Worm (Caenorhabditis elegans): ENCODE results near the gene ubh-4.
A peak's percentile ranks its signal among the peaks of the same experiment; 100 is the strongest.

The ubh-4 gene

DNA sequence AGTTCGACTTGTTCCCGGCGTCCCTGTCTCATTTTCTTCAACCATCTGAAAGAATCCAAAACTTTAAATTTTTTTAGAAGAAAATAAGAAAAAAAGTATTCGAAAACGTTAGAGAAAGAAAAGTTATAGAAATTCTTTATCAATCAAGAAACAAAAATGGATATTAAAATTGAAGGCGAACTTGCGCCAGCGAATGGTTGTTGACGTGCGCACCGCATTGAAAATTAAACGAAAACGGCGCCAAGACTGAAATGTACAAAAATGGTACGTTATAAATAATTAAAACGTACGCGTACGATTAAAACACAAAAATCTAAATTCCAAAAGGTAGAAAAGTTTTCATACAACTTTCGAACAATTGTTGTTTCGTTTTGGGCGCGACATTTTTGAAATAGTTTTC, 47.4 kb upstream of the ubh-4 start, which contains the start of gene K02C4.3 (continued):
- TF ChIP-seq F49E8.2 (tag; optimal IDR thresholded peaks at IDR 0.05; ENCODE audit: insufficient read depth) (no peak), zfh-2 (GFP tag; conservative IDR thresholded peaks at IDR 0.05) (no peak), B0035.1 (tag; optimal IDR thresholded peaks at IDR 0.05) (no peak)

DNA sequence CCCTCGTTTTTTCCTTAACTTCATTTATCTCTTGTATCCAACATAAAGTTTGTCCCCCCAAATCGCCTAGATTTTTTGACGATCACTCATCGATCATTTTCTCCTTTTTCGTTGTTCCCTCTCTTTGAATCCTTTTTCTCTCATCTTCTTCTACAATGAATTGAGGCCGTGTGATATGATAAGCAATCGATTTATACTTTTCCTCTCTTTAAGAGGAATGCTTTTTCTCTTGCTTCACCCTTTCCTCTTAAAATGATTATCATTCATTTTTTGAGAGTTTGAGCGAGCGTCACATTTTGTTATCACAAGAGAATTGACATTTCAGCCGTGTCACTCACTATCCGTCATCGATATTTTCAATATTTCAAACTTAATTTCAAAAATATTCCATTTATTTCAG, 38.6 kb upstream of the ubh-4 start, which contains the start of gene K02C4.5:
Gene K02C4.5 (plus strand): TSS at position 395 of the 400 bp plus-strand sequence.
- TF ChIP-seq lsy-27 (tag; optimal IDR thresholded peaks at IDR 0.05; ENCODE audit: borderline replicate concordance, insufficient read depth), result no peak
- TF ChIP-seq attf-5 (GFP tag; optimal IDR thresholded peaks at IDR 0.05), result peak; percentile 29
- TF ChIP-seq ztf-18 (tag; optimal IDR thresholded peaks at IDR 0.05), result peak; percentile 6
- TF ChIP-seq sea-2 (GFP tag; IDR thresholded peaks at IDR 0.05), result no peak
- no peak for TF ChIP-seq bed-1 (GFP tag; IDR thresholded peaks at IDR 0.05)
- peak; percentile 82 for TF ChIP-seq nhr-80 (tag; optimal IDR thresholded peaks at IDR 0.05)
- TF ChIP-seq cebp-1 (GFP tag; IDR thresholded peaks at IDR 0.05), result no peak
- peak; percentile 16 for TF ChIP-seq cebp-1 (tag; optimal IDR thresholded peaks at IDR 0.05)
- TF ChIP-seq let-607 (tag; optimal IDR thresholded peaks at IDR 0.05), result peak; percentile 38 to 48
- TF ChIP-seq unc-62 (GFP tag; optimal IDR thresholded peaks at IDR 0.05), result peak; percentile 64

DNA sequence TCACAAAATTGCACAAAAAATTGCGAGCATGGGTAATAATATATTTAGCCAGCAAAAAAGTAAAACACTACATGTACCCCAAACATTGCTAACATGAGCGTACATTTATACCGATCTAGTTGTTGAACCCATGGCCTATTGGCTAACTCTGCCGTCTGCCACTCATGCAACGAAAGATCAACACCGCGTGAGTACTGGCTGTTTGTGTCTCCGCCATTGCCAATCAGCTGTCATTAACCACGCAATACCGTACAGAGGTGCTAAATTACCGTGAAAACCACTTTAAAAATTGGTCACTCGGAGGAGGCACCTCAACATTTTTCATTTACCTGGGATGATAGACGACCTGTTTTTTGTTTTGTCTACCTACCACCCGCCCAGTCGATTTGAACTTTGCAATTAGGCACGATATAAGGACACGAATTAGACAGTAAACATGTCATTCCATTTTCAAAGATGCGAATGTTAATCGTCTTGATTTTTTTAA, 36.0 kb upstream of the ubh-4 start, which contains the start of gene K02C4.2:
Gene K02C4.2 (plus strand): TSS at position 437 of the 487 bp plus-strand sequence.
- TF ChIP-seq rec-8 (tag; optimal IDR thresholded peaks at IDR 0.05) (peak; percentile 70 to 73), F22D6.2 (tag; optimal IDR thresholded peaks at IDR 0.05) (no peak), ztf-22 (GFP tag; optimal IDR thresholded peaks at IDR 0.05) (peak; percentile 44), snpc-1.3 (tag; optimal IDR thresholded peaks at IDR 0.05; ENCODE audit: insufficient read depth) (peak; percentile 87), attf-6 (GFP tag; IDR thresholded peaks at IDR 0.05) (no peak), ceh-58 (GFP tag; IDR thresholded peaks at IDR 0.05) (no peak), B0035.1 (tag; optimal IDR thresholded peaks at IDR 0.05) (peak; percentile 19), ceh-27 (GFP tag; optimal IDR thresholded peaks at IDR 0.05) (peak; percentile 93), atf-7 (tag; optimal IDR thresholded peaks at IDR 0.05) (peak; percentile 59), C17E4.6 (GFP tag; IDR thresholded peaks at IDR 0.05) (no peak), let-526 (GFP tag; IDR thresholded peaks at IDR 0.05) (peak; percentile 58; the same call in 1 of the 2 replicates), aptf-3 (GFP tag; IDR thresholded peaks at IDR 0.05) (peak; percentile 84; the same call in 1 of the 2 replicates), F33H1.4 (GFP tag; IDR thresholded peaks at IDR 0.05) (peak; percentile 28; the same call in 1 of the 2 replicates), egrh-3 (GFP tag; IDR thresholded peaks at IDR 0.05) (no peak), unc-62 (GFP tag; optimal IDR thresholded peaks at IDR 0.05) (no peak), xnd-1 (tag; optimal IDR thresholded peaks at IDR 0.05) (peak; percentile 17), rcor-1 (GFP tag; IDR thresholded peaks at IDR 0.05) (peak; percentile 77), somi-1 (GFP tag; optimal IDR thresholded peaks at IDR 0.05) (peak; percentile 74), ama-1 (optimal IDR thresholded peaks at IDR 0.05) (no peak), ama-1 (GFP tag; optimal IDR thresholded peaks at IDR 0.05) (peak in 1 of 2 experiments; percentile 81), mxl-1 (tag; optimal IDR thresholded peaks at IDR 0.05) (peak; percentile 87), F57C9.4 (tag; optimal IDR thresholded peaks at IDR 0.05) (peak; percentile 1), madf-3 (GFP tag; IDR thresholded peaks at IDR 0.05) (0 out of 2 replicates have a peak, but pooled peaks have one; percentile 67), lin-54 (GFP tag; optimal IDR thresholded peaks at IDR 0.05) (peak; percentile 76), dox-1 (GFP tag; IDR thresholded peaks at IDR 0.05) (peak; percentile 91), F39B2.1 (GFP tag; IDR thresholded peaks at IDR 0.05) (no peak), let-607 (tag; optimal IDR thresholded peaks at IDR 0.05) (peak; percentile 61 to 72), madf-10 (tag; optimal IDR thresholded peaks at IDR 0.05) (peak; percentile 59), snpc-4 (GFP tag; optimal IDR thresholded peaks at IDR 0.05) (peak; percentile 67), snpc-4 (tag; optimal IDR thresholded peaks at IDR 0.05) (peak in 3 of 4 experiments; percentile 71 to 77 (median 72)), ztf-25 (GFP tag; IDR thresholded peaks at IDR 0.05) (0 out of 2 replicates have a peak, but pooled peaks have one; percentile 53), die-1 (tag; optimal IDR thresholded peaks at IDR 0.05) (peak; percentile 93), bed-1 (GFP tag; IDR thresholded peaks at IDR 0.05) (no peak), ceh-100 (GFP tag; IDR thresholded peaks at IDR 0.05) (peak; percentile 43), F57A8.1 (GFP tag; optimal IDR thresholded peaks at IDR 0.05) (no peak)
